Fruit fly (Drosophila melanogaster): Measurements from ENCODE around the gene wntD.
A peak's percentile ranks its signal among the peaks of the same experiment; 100 is the strongest.

Gene wntD

DNA sequence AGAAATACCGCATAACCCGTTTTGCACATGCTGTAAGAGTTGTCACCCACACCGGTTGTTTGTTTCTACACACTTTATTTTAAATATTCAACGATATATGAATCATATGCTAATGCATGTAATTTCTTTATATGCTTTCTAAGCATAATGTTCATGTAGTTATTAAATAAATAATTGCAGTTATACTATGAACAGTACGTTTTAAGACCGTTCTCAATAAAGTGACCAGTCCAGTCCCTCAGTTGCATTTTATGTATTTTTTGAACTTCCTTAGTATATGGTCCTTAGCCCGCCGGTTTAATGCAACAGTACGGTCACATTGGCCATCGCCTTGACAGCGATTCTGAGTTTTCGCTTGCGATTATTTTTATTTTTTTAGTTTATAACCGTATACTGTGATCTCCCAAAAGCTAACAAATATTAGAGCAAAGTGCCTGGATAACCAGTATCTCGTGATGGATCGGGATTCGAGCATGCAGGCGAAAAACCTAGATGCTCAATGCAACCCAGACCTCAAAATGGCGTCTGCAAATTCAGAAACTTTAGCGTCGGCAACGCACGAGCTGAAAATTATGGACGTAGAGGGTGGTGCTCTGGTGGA, 28.8 kb downstream of the wntD start, which contains the start of gene Ravus (continued):
- TF ChIP-seq sisA (GFP tag; IDR thresholded peaks at IDR 0.05) (0 out of 2 replicates have a peak, but pooled peaks have one; percentile 35), CG3995 (GFP tag; optimal IDR thresholded peaks at IDR 0.05) (peak; percentile 61), CG6683 (GFP tag; optimal IDR thresholded peaks at IDR 0.05) (no peak), Six4 (GFP tag; optimal IDR thresholded peaks at IDR 0.05) (no peak), tll (GFP tag; optimal IDR thresholded peaks at IDR 0.05) (peak in 1 of 2 experiments; percentile 26), mam (GFP tag; optimal IDR thresholded peaks at IDR 0.05) (peak; percentile 50), CG9609 (GFP tag; optimal IDR thresholded peaks at IDR 0.05) (peak; percentile 16), disco-r (GFP tag; optimal IDR thresholded peaks at IDR 0.05) (no peak), BEAF-32 (GFP tag; optimal IDR thresholded peaks at IDR 0.05) (peak; percentile 53), dm (GFP tag; optimal IDR thresholded peaks at IDR 0.05) (peak; percentile 45), NC2β (GFP tag; optimal IDR thresholded peaks at IDR 0.05) (peak; percentile 23), unpg (GFP tag; optimal IDR thresholded peaks at IDR 0.05) (peak; percentile 52), CG6813 (GFP tag; optimal IDR thresholded peaks at IDR 0.05) (no peak), CG12659 (GFP tag; optimal IDR thresholded peaks at IDR 0.05) (peak; percentile 72), salm (tag; optimal IDR thresholded peaks at IDR 0.05) (no peak), CG31441 (GFP tag; IDR thresholded peaks at IDR 0.05) (no peak), Hr3 (GFP tag; optimal IDR thresholded peaks at IDR 0.05) (peak; percentile 55), CG11398 (GFP tag; optimal IDR thresholded peaks at IDR 0.05) (no peak), Dek (tag; optimal IDR thresholded peaks at IDR 0.05) (no peak), CG7987 (GFP tag; optimal IDR thresholded peaks at IDR 0.05) (no peak), shn (GFP tag; optimal IDR thresholded peaks at IDR 0.05) (peak; percentile 18), CG9215 (GFP tag; IDR thresholded peaks at IDR 0.05) (peak; percentile 55; the same call in 1 of the 2 replicates), twi (tag; optimal IDR thresholded peaks at IDR 0.05) (peak; percentile 53), tx (GFP tag; optimal IDR thresholded peaks at IDR 0.05) (peak; percentile 38), Dp (GFP tag; optimal IDR thresholded peaks at IDR 0.05) (peak; percentile 68), pb (GFP tag; optimal IDR thresholded peaks at IDR 0.05) (no peak), bcd (GFP tag; optimal IDR thresholded peaks at IDR 0.05) (peak; percentile 51), CG10543 (GFP tag; optimal IDR thresholded peaks at IDR 0.05) (no peak), CkIIα-i1 (GFP tag; IDR thresholded peaks at IDR 0.05) (no peak), CG33213 (GFP tag; optimal IDR thresholded peaks at IDR 0.05) (peak; percentile 47), CG6254 (GFP tag; optimal IDR thresholded peaks at IDR 0.05) (no peak), CG16815 (GFP tag; optimal IDR thresholded peaks at IDR 0.05) (peak; percentile 13), fu2 (GFP tag; optimal IDR thresholded peaks at IDR 0.05) (peak; percentile 37), Gug (GFP tag; IDR thresholded peaks at IDR 0.05) (0 out of 4 replicates have a peak, but pooled peaks have one; percentile 15), Rfx (GFP tag; IDR thresholded peaks at IDR 0.05) (peak; percentile 54; the same call in 1 of the 2 replicates), ewg (GFP tag; optimal IDR thresholded peaks at IDR 0.05) (peak; percentile 31), dmrt99B (tag; optimal IDR thresholded peaks at IDR 0.05) (no peak), ind (GFP tag; optimal IDR thresholded peaks at IDR 0.05) (peak; percentile 64), ems (GFP tag; optimal IDR thresholded peaks at IDR 0.05) (peak; percentile 35), Spps (tag; optimal IDR thresholded peaks at IDR 0.05) (no peak), slbo (GFP tag; IDR thresholded peaks at IDR 0.05) (peak; percentile 67), ftz-f1 (GFP tag; optimal IDR thresholded peaks at IDR 0.05) (peak; percentile 26), sens-2 (GFP tag; IDR thresholded peaks at IDR 0.05) (no peak), sqz (GFP tag; optimal IDR thresholded peaks at IDR 0.05) (no peak), CG10321 (GFP tag; IDR thresholded peaks at IDR 0.05) (no peak), CG15011 (GFP tag; optimal IDR thresholded peaks at IDR 0.05) (no peak), Pdp1 (GFP tag; optimal IDR thresholded peaks at IDR 0.05) (peak in 1 of 2 experiments; percentile 60), CG10959 (GFP tag; IDR thresholded peaks at IDR 0.05) (no peak), sna (GFP tag; IDR thresholded peaks at IDR 0.05; ENCODE audit: partially characterized antibody) (no peak), Dip3 (GFP tag; optimal IDR thresholded peaks at IDR 0.05) (peak; percentile 62)
